Worm (Caenorhabditis elegans) whole organism, early embryonic: ENCODE data around the gene gta-1.

Source experiments
- F13C5.2 ChIP-seq: sonication (generic microtip); optimal IDR thresholded peaks from 2 replicates; lab custom pipeline; 2017; ENCODE audit warnings: mild to moderate bottlenecking, missing genetic modification characterization, inconsistent platforms, missing compliant biosample characterization
- ama-1 ChIP-seq: fragments of 150-350 bp; optimal IDR thresholded peaks from 2 replicates; lab custom pipeline; 2014
- ceh-13 ChIP-seq: fragments of 200-800 bp; sonication (Bioruptor generic); optimal IDR thresholded peaks from 2 replicates; lab custom pipeline; 2018; ENCODE audit warnings: mild to moderate bottlenecking, missing genetic modification characterization, missing compliant biosample characterization
- ets-7 ChIP-seq: sonication (generic microtip); optimal IDR thresholded peaks from 2 replicates; lab custom pipeline; 2016; ENCODE audit warnings: missing genotype, missing genetic modification characterization, missing compliant biosample characterization
- scrt-1 ChIP-seq: fragments of 200-800 bp; sonication (Bioruptor generic); IDR thresholded peaks from 2 replicates; pipeline ENCODE4 v1.3.6; 2022; ENCODE audit warnings: missing genetic modification characterization, missing compliant biosample characterization
- sea-1 ChIP-seq: fragments of 200-800 bp; sonication (Bioruptor generic); conservative IDR thresholded peaks from 2 replicates; pipeline ENCODE4 v1.3.6; 2022; ENCODE audit warnings: missing genetic modification characterization, missing compliant biosample characterization

ce11 chrIV:10188505-10188904 lies 8.0 kb downstream of the gta-1 start:
- TF ChIP-seq scrt-1 (GFP tag; lab: Robert Waterston, UW): no peak
- no peak for TF ChIP-seq ceh-13 (GFP tag; lab: Kevin White, UChicago)
- TF ChIP-seq ama-1 (lab: Kevin White, UChicago): no peak
- no peak for TF ChIP-seq sea-1 (GFP tag; lab: Robert Waterston, UW)
- no peak for TF ChIP-seq ets-7
- TF ChIP-seq F13C5.2 (tag; lab: Kevin White, UChicago): no peak
